Fruit fly (Drosophila melanogaster): ENCODE results near the gene CG6299.

Gene CG6299

DNA sequence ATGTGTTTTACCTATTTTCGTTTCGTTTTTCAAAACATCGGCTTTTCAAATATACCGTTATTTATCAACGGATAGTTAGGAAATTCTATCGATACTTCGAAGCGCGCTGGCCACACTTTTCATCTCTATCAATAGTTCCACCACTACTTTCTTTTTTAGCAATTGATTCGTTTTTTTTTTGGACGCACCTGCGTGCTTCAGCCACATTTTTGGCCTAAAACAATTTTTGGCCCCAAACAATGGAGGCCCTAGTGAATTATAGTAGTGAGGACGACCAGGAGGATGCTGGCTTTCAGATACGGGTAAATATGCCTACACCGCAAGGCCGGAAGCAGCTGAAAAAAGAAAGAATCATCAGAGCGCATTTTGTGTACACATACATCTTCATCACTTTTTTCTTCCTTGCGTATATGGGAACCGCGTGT, 19.7 kb downstream of the CG6299 start, which contains the start of gene CG6340 (continued):
- TF ChIP-seq CG2712 (tag; optimal IDR thresholded peaks at IDR 0.05) (peak; percentile 10), NfI (GFP tag; optimal IDR thresholded peaks at IDR 0.05) (no peak), CG7987 (GFP tag; optimal IDR thresholded peaks at IDR 0.05) (no peak), Optix (GFP tag; IDR thresholded peaks at IDR 0.05) (no peak), CG9609 (GFP tag; optimal IDR thresholded peaks at IDR 0.05) (no peak), CG6791 (GFP tag; IDR thresholded peaks at IDR 0.05; ENCODE audit: partially characterized antibody) (peak; percentile 84), CG8388 (GFP tag; optimal IDR thresholded peaks at IDR 0.05) (no peak), CG16813 (GFP tag; IDR thresholded peaks at IDR 0.05; ENCODE audit: partially characterized antibody) (peak; percentile 76), CG13287 (GFP tag; IDR thresholded peaks at IDR 0.05; ENCODE audit: partially characterized antibody) (peak; percentile 77), CG34422 (GFP tag; IDR thresholded peaks at IDR 0.05) (0 out of 3 replicates have a peak, but pooled peaks have one; percentile 35), CG18619 (GFP tag; optimal IDR thresholded peaks at IDR 0.05) (no peak), danr (GFP tag; IDR thresholded peaks at IDR 0.05) (no peak), ro (GFP tag; IDR thresholded peaks at IDR 0.05) (no peak), CG3281 (GFP tag; optimal IDR thresholded peaks at IDR 0.05) (no peak), CG7271 (tag; optimal IDR thresholded peaks at IDR 0.05) (no peak), slou (GFP tag; optimal IDR thresholded peaks at IDR 0.05) (no peak), CG2120 (GFP tag; optimal IDR thresholded peaks at IDR 0.05) (no peak), BEAF-32 (GFP tag; optimal IDR thresholded peaks at IDR 0.05) (peak; percentile 84), Side (GFP tag; optimal IDR thresholded peaks at IDR 0.05) (no peak), CG3065 (GFP tag; optimal IDR thresholded peaks at IDR 0.05) (no peak), btn (GFP tag; optimal IDR thresholded peaks at IDR 0.05) (no peak), CG10543 (GFP tag; optimal IDR thresholded peaks at IDR 0.05) (no peak), gsb (GFP tag; IDR thresholded peaks at IDR 0.05) (no peak), ham (GFP tag; IDR thresholded peaks at IDR 0.05) (no peak), CG8089 (GFP tag; optimal IDR thresholded peaks at IDR 0.05) (no peak), wor (GFP tag; IDR thresholded peaks at IDR 0.05) (no peak), oc (tag; optimal IDR thresholded peaks at IDR 0.05) (no peak), CG6854 (GFP tag; optimal IDR thresholded peaks at IDR 0.05) (no peak), CG13296 (GFP tag; optimal IDR thresholded peaks at IDR 0.05) (no peak), tgo (GFP tag; IDR thresholded peaks at IDR 0.05) (no peak), CG4617 (GFP tag; optimal IDR thresholded peaks at IDR 0.05; ENCODE audit: borderline replicate concordance) (peak; percentile 21), CG11247 (GFP tag; IDR thresholded peaks at IDR 0.05) (no peak), tna (GFP tag; IDR thresholded peaks at IDR 0.05; ENCODE audit: partially characterized antibody) (peak; percentile 46; the same call in 1 of the 2 replicates), CG17186 (GFP tag; optimal IDR thresholded peaks at IDR 0.05) (peak; percentile 35), chm (GFP tag; IDR thresholded peaks at IDR 0.05) (no peak), CG12391 (tag; optimal IDR thresholded peaks at IDR 0.05) (no peak), dati (GFP tag; IDR thresholded peaks at IDR 0.05) (no peak), CG10979 (tag; optimal IDR thresholded peaks at IDR 0.05) (no peak), CG1233 (GFP tag; optimal IDR thresholded peaks at IDR 0.05) (no peak), CG13624 (GFP tag; optimal IDR thresholded peaks at IDR 0.05) (peak; percentile 19), CG14710 (tag; optimal IDR thresholded peaks at IDR 0.05) (peak; percentile 29), CG11093 (GFP tag; IDR thresholded peaks at IDR 0.05) (no peak), HLH3B (GFP tag; IDR thresholded peaks at IDR 0.05) (no peak), Pdp1 (GFP tag; optimal IDR thresholded peaks at IDR 0.05) (no peak), CG34224 (GFP tag; IDR thresholded peaks at IDR 0.05; ENCODE audit: partially characterized antibody) (peak; percentile 70), CG33213 (GFP tag; optimal IDR thresholded peaks at IDR 0.05) (peak; percentile 17), Ets65A (GFP tag) (no peak), CG3726 (GFP tag; IDR thresholded peaks at IDR 0.05) (no peak), en (GFP tag; optimal IDR thresholded peaks at IDR 0.05) (no peak), bowl (GFP tag; IDR thresholded peaks at IDR 0.05) (no peak), shn (GFP tag; optimal IDR thresholded peaks at IDR 0.05) (no peak)
